Worm (Caenorhabditis elegans) whole organism, L3 larva: Measurements from ENCODE around the gene srh-15.
A peak's percentile ranks its signal among the peaks of the same experiment; 100 is the strongest.

Experiments
- ZK546.5 ChIP-seq: sonication (generic microtip); optimal IDR thresholded peaks from 2 replicates; lab custom pipeline; 2017; ENCODE audit warnings: missing biosample characterization, missing genetic modification characterization
- aly-2 ChIP-seq: fragments of 150-350 bp; optimal IDR thresholded peaks from 2 replicates; lab custom pipeline; 2014; ENCODE audit warnings: missing biosample characterization, missing genetic modification characterization
- ama-1 ChIP-seq: fragments of 150-350 bp; optimal IDR thresholded peaks from 2 replicates; lab custom pipeline; 2018
- ceh-16 ChIP-seq: sonication (generic microtip); optimal IDR thresholded peaks from 2 replicates; lab custom pipeline; 2017; ENCODE audit warnings: missing biosample characterization, missing genetic modification characterization
- egl-5 ChIP-seq: fragments of 150-350 bp; optimal IDR thresholded peaks from 2 replicates; lab custom pipeline; 2017; ENCODE audit warnings: missing biosample characterization, missing genetic modification reagents, missing genetic modification characterization, inconsistent platforms
- elt-2 ChIP-seq: sonication (generic microtip); optimal IDR thresholded peaks from 2 replicates; lab custom pipeline; 2016; ENCODE audit warnings: missing genetic modification reagents, mild to moderate bottlenecking, missing genetic modification characterization, missing compliant biosample characterization
- elt-3 ChIP-seq, 3 experiments: fragments of 150-350 bp in 1 of 3; sonication (generic microtip) in 2 of 3; optimal IDR thresholded peaks; 2 replicates in 2 of 3; 4 replicates in 1 of 3; lab custom pipeline; 2014 to 2017; ENCODE audit warnings: missing biosample characterization in 3 of 3, missing genetic modification characterization in 3 of 3
- eor-1 ChIP-seq, 2 experiments: fragments of 150-350 bp; optimal IDR thresholded peaks; 2 replicates each; lab custom pipeline; 2014 to 2018; ENCODE audit warnings: missing biosample characterization in 2 of 2, missing genetic modification characterization in 2 of 2
- fkh-10 ChIP-seq: sonication (generic microtip); optimal IDR thresholded peaks from 2 replicates; lab custom pipeline; 2017; ENCODE audit warnings: missing biosample characterization, missing genetic modification reagents, missing genetic modification characterization
- fos-1 ChIP-seq: fragments of 150-350 bp; optimal IDR thresholded peaks from 2 replicates; lab custom pipeline; 2014; ENCODE audit warnings: missing biosample characterization, missing genetic modification characterization
- hmg-11 ChIP-seq: sonication (generic microtip); optimal IDR thresholded peaks from 2 replicates; lab custom pipeline; 2016; ENCODE audit warnings: missing genetic modification characterization, missing compliant biosample characterization
- jun-1 ChIP-seq: fragments of 150-350 bp; optimal IDR thresholded peaks from 2 replicates; lab custom pipeline; 2014; ENCODE audit warnings: missing biosample characterization, missing genetic modification reagents, missing genetic modification characterization
- lin-15B ChIP-seq: fragments of 150-350 bp; optimal IDR thresholded peaks from 2 replicates; lab custom pipeline; 2014; ENCODE audit warnings: missing biosample characterization, missing genetic modification characterization
- lin-39 ChIP-seq: fragments of 150-350 bp; optimal IDR thresholded peaks from 2 replicates; lab custom pipeline; 2018; ENCODE audit warnings: missing biosample characterization, missing genetic modification reagents, missing genetic modification characterization
- lsy-12 ChIP-seq: sonication (generic microtip); optimal IDR thresholded peaks from 2 replicates; lab custom pipeline; 2016; ENCODE audit warnings: mild to moderate bottlenecking, missing genetic modification characterization, missing compliant biosample characterization
- mdl-1 ChIP-seq: fragments of 150-350 bp; optimal IDR thresholded peaks from 2 replicates; lab custom pipeline; 2014; ENCODE audit warnings: missing biosample characterization, missing genetic modification characterization
- mml-1 ChIP-seq: fragments of 150-350 bp; sonication (generic microtip); optimal IDR thresholded peaks from 3 replicates; lab custom pipeline; 2014; ENCODE audit warnings: missing biosample characterization, missing genetic modification characterization
- nhr-11 ChIP-seq: fragments of 150-350 bp; optimal IDR thresholded peaks from 2 replicates; lab custom pipeline; 2014; ENCODE audit warnings: missing biosample characterization, missing genetic modification characterization
- nhr-237 ChIP-seq: fragments of 150-350 bp; optimal IDR thresholded peaks from 2 replicates; lab custom pipeline; 2014; ENCODE audit warnings: missing biosample characterization, missing genetic modification characterization
- nhr-25 ChIP-seq: sonication (generic microtip); optimal IDR thresholded peaks from 2 replicates; lab custom pipeline; 2017; ENCODE audit warnings: missing biosample characterization, missing genetic modification characterization
- nhr-28 ChIP-seq: fragments of 150-350 bp; optimal IDR thresholded peaks from 2 replicates; lab custom pipeline; 2014; ENCODE audit warnings: missing biosample characterization, missing genetic modification characterization
- nhr-43 ChIP-seq: sonication (generic microtip); optimal IDR thresholded peaks from 2 replicates; lab custom pipeline; 2016; ENCODE audit warnings: mild to moderate bottlenecking, missing genetic modification characterization, missing compliant biosample characterization; ENCODE audit not compliant: poor library complexity, severe bottlenecking
- nhr-67 ChIP-seq: fragments of 150-350 bp; optimal IDR thresholded peaks from 2 replicates; lab custom pipeline; 2014; ENCODE audit warnings: missing biosample characterization, missing genetic modification characterization
- nhr-76 ChIP-seq: fragments of 150-350 bp; sonication (generic microtip); optimal IDR thresholded peaks from 5 replicates; lab custom pipeline; 2014; ENCODE audit warnings: missing biosample characterization, missing genetic modification characterization
- nhr-77 ChIP-seq: fragments of 150-350 bp; optimal IDR thresholded peaks from 2 replicates; lab custom pipeline; 2014; ENCODE audit warnings: missing biosample characterization, missing genetic modification characterization
- pha-4 ChIP-seq: fragments of 150-350 bp; optimal IDR thresholded peaks from 2 replicates; lab custom pipeline; 2014; ENCODE audit warnings: missing biosample characterization, missing genetic modification reagents, missing genetic modification characterization
- pqm-1 ChIP-seq: fragments of 150-350 bp; optimal IDR thresholded peaks from 2 replicates; lab custom pipeline; 2017; ENCODE audit warnings: missing biosample characterization, missing genetic modification characterization, inconsistent platforms
- sea-2 ChIP-seq: fragments of 150-350 bp; sonication (generic microtip); optimal IDR thresholded peaks from 4 replicates; lab custom pipeline; 2014; ENCODE audit warnings: missing biosample characterization, missing genetic modification reagents, missing genetic modification characterization
- skn-1 ChIP-seq: fragments of 150-350 bp; optimal IDR thresholded peaks from 2 replicates; lab custom pipeline; 2014; ENCODE audit warnings: missing biosample characterization, missing genetic modification characterization
- snpc-4 ChIP-seq: fragments of 150-350 bp; optimal IDR thresholded peaks from 2 replicates; lab custom pipeline; 2014; ENCODE audit warnings: missing biosample characterization, missing genetic modification characterization
- tbx-2 ChIP-seq: sonication (generic microtip); optimal IDR thresholded peaks from 2 replicates; lab custom pipeline; 2016; ENCODE audit warnings: mild to moderate bottlenecking, missing genetic modification characterization, missing compliant biosample characterization
- unc-62 ChIP-seq: fragments of 150-350 bp; sonication (generic microtip); optimal IDR thresholded peaks from 4 replicates; lab custom pipeline; 2014; ENCODE audit warnings: missing biosample characterization, missing genetic modification reagents, missing genetic modification characterization
- zag-1 ChIP-seq: fragments of 150-350 bp; optimal IDR thresholded peaks from 2 replicates; lab custom pipeline; 2014; ENCODE audit warnings: missing biosample characterization, missing genetic modification characterization
- ztf-11 ChIP-seq: fragments of 150-350 bp; optimal IDR thresholded peaks from 2 replicates; lab custom pipeline; 2014; ENCODE audit warnings: missing biosample characterization, missing genetic modification characterization
- ztf-4 ChIP-seq: fragments of 150-350 bp; optimal IDR thresholded peaks from 2 replicates; lab custom pipeline; 2014; ENCODE audit warnings: missing biosample characterization, missing genetic modification characterization

The srh-15 gene

DNA sequence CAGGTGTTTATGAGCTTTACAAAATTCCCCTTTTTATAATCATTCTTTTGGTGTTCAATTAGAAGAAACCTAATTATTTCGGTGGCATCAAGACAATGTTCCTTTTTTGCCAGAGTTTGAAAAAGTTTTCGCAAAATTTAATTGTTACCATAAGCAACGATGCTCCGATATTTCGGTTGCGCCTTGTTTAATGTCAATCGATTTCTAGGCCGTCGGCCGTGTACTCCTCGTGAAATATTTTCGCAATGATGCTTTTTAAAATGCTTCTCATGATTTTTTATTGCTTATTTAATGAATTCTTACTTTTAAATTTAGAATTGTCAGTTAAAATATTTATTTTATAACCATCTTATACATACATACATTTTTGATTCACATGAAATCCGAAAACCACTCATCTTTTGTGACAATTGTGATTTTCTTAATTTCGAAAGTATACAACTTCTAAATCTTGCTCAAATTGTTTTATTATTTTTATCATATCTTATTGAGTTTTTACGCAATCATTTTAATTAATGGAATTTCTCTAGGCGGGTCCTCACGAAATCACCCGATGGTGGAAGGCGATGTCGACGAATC lies 7.6 kb upstream of the srh-15 start, which contains the start of gene C50B6.3 (continued):
- TF ChIP-seq nhr-237 (tag; lab: Kevin White, UChicago) (no peak), jun-1 (tag; lab: Kevin White, UChicago) (peak; percentile 52), eor-1 (tag; optimal IDR thresholded peaks at IDR 0.05; lab: Kevin White, UChicago) (no peak), pha-4 (tag; lab: Kevin White, UChicago) (peak; percentile 83), aly-2 (tag; lab: Kevin White, UChicago) (no peak), sea-2 (GFP tag; lab: Kevin White, UChicago) (no peak), mml-1 (tag; lab: Kevin White, UChicago) (no peak), nhr-43 (tag; lab: Kevin White, UChicago) (peak; percentile 94), nhr-28 (no peak), lsy-12 (tag; lab: Kevin White, UChicago) (peak; percentile 82), ama-1 (lab: Kevin White, UChicago) (no peak), skn-1 (tag; lab: Kevin White, UChicago) (peak; percentile 2), fkh-10 (no peak), ztf-4 (tag; lab: Kevin White, UChicago) (no peak), pqm-1 (tag; lab: Kevin White, UChicago) (peak; percentile 19), ceh-16 (no peak), nhr-67 (no peak), hmg-11 (tag; lab: Kevin White, UChicago) (peak; percentile 28), ztf-11 (no peak), ZK546.5 (tag; lab: Kevin White, UChicago) (no peak), elt-3 (tag; optimal IDR thresholded peaks at IDR 0.05; lab: Kevin White, UChicago) (no peak), zag-1 (tag; lab: Kevin White, UChicago) (no peak), nhr-77 (tag; lab: Kevin White, UChicago) (no peak), tbx-2 (tag; lab: Kevin White, UChicago) (peak; percentile 4), nhr-11 (no peak)

DNA sequence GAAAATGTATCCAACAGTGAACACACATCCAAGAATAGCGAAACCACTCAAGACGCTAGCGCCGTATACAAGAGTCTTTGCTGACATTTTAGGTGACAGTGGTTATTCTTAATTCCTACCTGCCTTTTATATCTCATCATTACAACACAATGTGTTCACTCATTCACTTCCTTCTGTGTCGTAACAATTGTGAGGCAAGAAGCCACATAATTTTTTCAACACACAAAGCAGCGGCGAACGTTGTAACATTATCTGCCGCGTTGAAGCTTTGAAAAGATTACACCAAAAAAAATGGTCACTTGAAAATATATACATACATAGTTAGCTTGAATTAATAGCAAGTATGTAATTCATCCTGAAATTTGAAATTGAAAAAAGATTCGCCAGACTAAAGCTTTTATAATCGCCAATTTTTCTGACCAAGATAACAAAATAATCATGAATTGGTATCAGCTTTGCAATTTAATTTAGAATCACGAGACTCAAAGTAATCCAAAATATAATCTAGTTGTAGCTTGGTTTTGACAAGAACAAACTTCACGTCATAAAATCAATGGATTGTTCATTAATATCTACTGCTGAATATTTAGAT lies 2.8 kb upstream of the srh-15 start, which contains the start of the genes col-161 and srh-18:
Gene col-161 (minus strand): TSS at position 101 of the 592 bp plus-strand sequence.
Gene srh-18 (plus strand): TSS at position 542 of the 592 bp plus-strand sequence.
- no peak for TF ChIP-seq lsy-12 (tag; lab: Kevin White, UChicago)
- TF ChIP-seq mdl-1: no peak
- TF ChIP-seq skn-1 (tag; lab: Kevin White, UChicago): no peak
- TF ChIP-seq nhr-77 (tag; lab: Kevin White, UChicago): no peak
- no peak for TF ChIP-seq aly-2 (tag; lab: Kevin White, UChicago)
- TF ChIP-seq jun-1 (tag; lab: Kevin White, UChicago): no peak
- peak; percentile 10 for TF ChIP-seq nhr-25 (tag; lab: Kevin White, UChicago)
- no peak for TF ChIP-seq nhr-43 (tag; lab: Kevin White, UChicago)

DNA sequence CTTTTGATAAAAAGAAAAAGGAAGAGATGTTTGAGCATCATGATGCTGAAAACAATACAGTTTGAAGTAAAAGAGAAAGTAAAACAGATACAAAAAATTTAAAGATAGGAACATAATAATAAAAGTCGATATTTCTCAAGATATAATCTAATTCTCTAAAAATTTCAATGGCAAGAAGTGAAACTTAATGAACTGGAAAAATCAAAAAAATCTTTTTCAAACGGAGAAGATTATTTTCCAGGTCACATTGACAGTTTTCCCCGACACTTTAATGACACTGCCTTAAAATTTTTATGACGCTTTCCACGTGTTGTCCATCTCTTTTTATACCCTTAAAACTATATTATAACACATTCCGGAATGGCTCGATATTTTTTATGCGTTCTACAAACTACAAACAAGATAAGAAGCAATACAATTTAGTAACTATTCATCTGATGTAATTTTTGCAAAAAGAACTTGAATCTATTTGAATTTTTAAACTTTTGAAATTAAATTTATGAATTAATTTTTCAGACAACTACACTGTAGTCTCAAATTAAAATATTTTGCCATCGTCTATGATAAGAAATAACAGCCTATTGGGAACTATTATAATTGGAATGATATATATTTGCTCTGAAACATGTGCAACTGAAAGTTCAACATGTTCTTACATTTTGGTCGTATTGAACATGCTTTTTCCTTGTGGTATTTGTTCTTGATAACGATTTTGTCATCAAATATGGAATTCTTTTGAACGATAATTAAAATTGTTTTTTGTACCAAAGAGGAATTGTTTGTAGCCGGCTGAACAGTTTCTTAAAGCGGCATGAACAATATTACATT lies 4.4 kb downstream of the srh-15 start, which contains the start of gene C50B6.7:
Gene C50B6.7 (minus strand): TSS at position 51 of the 828 bp plus-strand sequence.
- peak; percentile 58 for TF ChIP-seq elt-2 (tag; lab: Kevin White, UChicago)
- no peak for TF ChIP-seq unc-62 (GFP tag; lab: Kevin White, UChicago)
- no peak for TF ChIP-seq egl-5 (tag; lab: Kevin White, UChicago)
- no peak for TF ChIP-seq lin-39 (tag; lab: Kevin White, UChicago)
- TF ChIP-seq ZK546.5 (tag; lab: Kevin White, UChicago): no peak
- no peak for TF ChIP-seq lin-15B
- TF ChIP-seq pqm-1 (tag; lab: Kevin White, UChicago): peak; percentile 75

DNA sequence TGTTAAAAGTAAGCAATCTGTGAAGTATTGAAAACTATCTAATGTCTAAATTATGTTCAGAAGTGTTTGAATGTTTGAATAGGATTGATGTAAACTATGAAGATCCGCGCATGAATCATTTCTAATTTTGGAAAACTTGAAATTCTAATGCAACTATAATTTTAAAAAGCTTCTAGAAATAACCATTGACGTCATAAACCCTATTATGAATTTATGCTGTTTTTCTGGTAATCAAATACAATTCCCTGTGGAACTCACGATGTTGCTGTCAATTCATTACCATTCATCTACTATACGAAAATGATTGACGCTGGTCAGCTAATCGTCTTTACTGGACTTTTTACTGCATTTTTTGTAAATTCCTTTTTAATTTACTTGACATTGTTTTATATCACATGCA lies 6.7 kb downstream of the srh-15 start, which contains the start of gene str-37:
Gene str-37 (plus strand): TSS at position 301 of the 400 bp plus-strand sequence.
- no peak for TF ChIP-seq snpc-4
- no peak for TF ChIP-seq nhr-11
- TF ChIP-seq egl-5 (tag; lab: Kevin White, UChicago): no peak
- TF ChIP-seq zag-1 (tag; lab: Kevin White, UChicago): no peak
- no peak for TF ChIP-seq lin-15B
- no peak for TF ChIP-seq sea-2 (GFP tag; lab: Kevin White, UChicago)
- TF ChIP-seq nhr-77 (tag; lab: Kevin White, UChicago): no peak
- no peak for TF ChIP-seq fos-1 (tag; lab: Kevin White, UChicago)
- TF ChIP-seq nhr-76 (tag; lab: Kevin White, UChicago): no peak
- no peak for TF ChIP-seq mdl-1
- TF ChIP-seq ztf-4 (tag; lab: Kevin White, UChicago): no peak
